Worm (Caenorhabditis elegans): ENCODE data around the gene dct-11.

ce11 chrX:5817078-5817477 lies 22.5 kb downstream of the dct-11 start:
- TF ChIP-seq zag-1 (tag; optimal IDR thresholded peaks at IDR 0.05) (no peak), ceh-9 (tag; optimal IDR thresholded peaks at IDR 0.05) (no peak)

All from whole organism, L3 larva.